Worm (Caenorhabditis elegans) whole organism, midembryonic: Measurements from ENCODE around the gene svh-1.

Experiments used
- T22C8.4 ChIP-seq: fragments of 200-800 bp; sonication (Bioruptor generic); IDR thresholded peaks from 2 replicates; pipeline ENCODE4 v1.3.6; 2022; ENCODE audit warnings: missing genetic modification characterization, missing compliant biosample characterization
- cog-1 ChIP-seq: sonication (generic microtip); optimal IDR thresholded peaks from 2 replicates; lab custom pipeline; 2016; ENCODE audit warnings: missing genetic modification characterization, missing compliant biosample characterization
- flt-1 ChIP-seq: fragments of 200-800 bp; sonication (Bioruptor generic); IDR thresholded peaks from 2 replicates; pipeline ENCODE4 v1.3.6; 2022; ENCODE audit warnings: missing genetic modification characterization, missing compliant biosample characterization
- klf-2 ChIP-seq: fragments of 200-800 bp; sonication (Bioruptor generic); conservative IDR thresholded peaks from 2 replicates; pipeline ENCODE4 v1.3.6; 2022; ENCODE audit warnings: missing genetic modification reagents, missing genetic modification characterization, missing compliant biosample characterization
- med-1 ChIP-seq: sonication (generic microtip); optimal IDR thresholded peaks from 2 replicates; lab custom pipeline; 2017; ENCODE audit warnings: missing genetic modification characterization, mild to moderate bottlenecking, missing compliant biosample characterization, antibody characterized with exemption, missing genetic modification reagents; ENCODE audit not compliant: insufficient read depth
- ref-1 ChIP-seq: fragments of 200-800 bp; sonication (Bioruptor generic); conservative IDR thresholded peaks from 2 replicates; pipeline ENCODE4 v1.3.6; 2022; ENCODE audit warnings: missing genetic modification reagents, missing genetic modification characterization, missing compliant biosample characterization
- tab-1 ChIP-seq: fragments of 200-800 bp; sonication (Bioruptor generic); IDR thresholded peaks from 2 replicates; pipeline ENCODE4 v1.3.6; 2022; ENCODE audit warnings: missing genetic modification characterization, missing compliant biosample characterization
- ztf-23 ChIP-seq: fragments of 200-800 bp; sonication (Bioruptor generic); IDR thresholded peaks from 2 replicates; pipeline ENCODE4 v1.3.6; 2022; ENCODE audit warnings: missing genetic modification reagents, missing genetic modification characterization, missing compliant biosample characterization
- ztf-29 ChIP-seq: fragments of 200-800 bp; sonication (Bioruptor generic); IDR thresholded peaks from 2 replicates; pipeline ENCODE4 v1.3.6; 2022; ENCODE audit warnings: missing genetic modification reagents, missing genetic modification characterization, missing compliant biosample characterization

ce11 chrIV:8161774-8162173 is 44.6 kb upstream of the svh-1 start:
- no peak for TF ChIP-seq ref-1 (GFP tag; lab: Robert Waterston, UW)
- TF ChIP-seq med-1 (GFP tag; lab: Kevin White, UChicago) = no peak
- no peak for TF ChIP-seq cog-1 (tag; lab: Kevin White, UChicago)
- TF ChIP-seq klf-2 = no peak
- no peak for TF ChIP-seq flt-1 (GFP tag; lab: Robert Waterston, UW)
- no peak for TF ChIP-seq ztf-23
- no peak for TF ChIP-seq T22C8.4 (GFP tag; lab: Robert Waterston, UW)
- TF ChIP-seq tab-1 (GFP tag; lab: Robert Waterston, UW) = no peak
- no peak for TF ChIP-seq ztf-29 (GFP tag; lab: Robert Waterston, UW)
